Fruit fly (Drosophila melanogaster) whole organism, prepupa: ENCODE measurements around the gene CG3982.

Source experiments
- CG11902 ChIP-seq: fragments of 200-800 bp; sonication (Bioruptor generic); optimal IDR thresholded peaks from 3 replicates; lab custom pipeline; 2016; ENCODE audit warnings: missing biosample characterization, missing genetic modification characterization
- CG3919 ChIP-seq: fragments of 200-800 bp; sonication (Bioruptor generic); optimal IDR thresholded peaks from 3 replicates; lab custom pipeline; 2016; ENCODE audit warnings: missing biosample characterization, missing genetic modification characterization
- CG6276 ChIP-seq: fragments of 200-800 bp; sonication (Bioruptor generic); optimal IDR thresholded peaks from 2 replicates; lab custom pipeline; 2017; ENCODE audit warnings: missing biosample characterization, mild to moderate bottlenecking, missing genetic modification characterization
- CG6854 ChIP-seq: fragments of 200-800 bp; sonication (Bioruptor generic); optimal IDR thresholded peaks from 2 replicates; lab custom pipeline; 2017; ENCODE audit warnings: missing biosample characterization, mild to moderate bottlenecking, missing genetic modification characterization
- CG8119 ChIP-seq: fragments of 200-800 bp; sonication (Bioruptor generic); IDR thresholded peaks from 3 replicates; pipeline ENCODE4 v1.3.6; 2022; ENCODE audit warnings: missing biosample characterization, missing genetic modification characterization
- Gug ChIP-seq: fragments of 200-800 bp; sonication (Bioruptor generic); IDR thresholded peaks from 2 replicates; pipeline ENCODE4 v1.3.6; 2022; ENCODE audit warnings: missing biosample characterization, missing genetic modification characterization
- Hr39 ChIP-seq: fragments of 200-800 bp; sonication (Bioruptor generic); optimal IDR thresholded peaks from 2 replicates; lab custom pipeline; 2016; ENCODE audit warnings: missing biosample characterization, missing genetic modification characterization
- Met ChIP-seq: fragments of 200-800 bp; sonication (Bioruptor generic); optimal IDR thresholded peaks from 3 replicates; lab custom pipeline; 2016; ENCODE audit warnings: missing biosample characterization, missing genetic modification characterization
- fkh ChIP-seq: fragments of 200-800 bp; sonication (Bioruptor generic); optimal IDR thresholded peaks from 3 replicates; lab custom pipeline; 2017; ENCODE audit warnings: missing biosample characterization, mild to moderate bottlenecking, missing genetic modification characterization, moderate library complexity
- net ChIP-seq: fragments of 200-800 bp; sonication (Bioruptor generic); optimal IDR thresholded peaks from 3 replicates; lab custom pipeline; 2016; ENCODE audit warnings: missing biosample characterization, missing genetic modification characterization
- salr ChIP-seq, 2 experiments: fragments of 200-800 bp; sonication (Bioruptor generic); optimal IDR thresholded peaks; 3 replicates each; lab custom pipeline; 2016 to 2018; ENCODE audit warnings: missing biosample characterization in 2 of 2, missing genetic modification characterization in 2 of 2, mild to moderate bottlenecking in 1 of 2
- ss ChIP-seq, 2 experiments: fragments of 200-800 bp; sonication (Bioruptor generic); optimal IDR thresholded peaks; 2 replicates in 1 of 2; 3 replicates in 1 of 2; lab custom pipeline; 2017 to 2018; ENCODE audit warnings: mild to moderate bottlenecking in 2 of 2, missing biosample characterization in 2 of 2, missing genetic modification characterization in 2 of 2, moderate library complexity in 1 of 2
- vri ChIP-seq: fragments of 200-800 bp; sonication (Bioruptor generic); optimal IDR thresholded peaks from 3 replicates; lab custom pipeline; 2016; ENCODE audit warnings: missing biosample characterization, mild to moderate bottlenecking, missing genetic modification characterization

- TF ChIP-seq CG3919 (GFP tag; lab: Kevin White, UChicago) (no peak), Gug (no peak), CG11902 (no peak), fkh (GFP tag; lab: Kevin White, UChicago) (no peak), salr (GFP tag; optimal IDR thresholded peaks at IDR 0.05; lab: Kevin White, UChicago) (no peak), net (GFP tag; lab: Kevin White, UChicago) (no peak), vri (GFP tag; lab: Kevin White, UChicago) (no peak), CG6854 (GFP tag; lab: Kevin White, UChicago) (no peak), Met (GFP tag; lab: Kevin White, UChicago) (no peak), Hr39 (GFP tag; lab: Kevin White, UChicago) (no peak), CG8119 (GFP tag; lab: Robert Waterston, UW) (no peak), ss (GFP tag; optimal IDR thresholded peaks at IDR 0.05; lab: Kevin White, UChicago) (no peak), CG6276 (GFP tag; lab: Kevin White, UChicago) (no peak)
Measured at dm6 chr3L:9404497-9404896, 12.7 kb downstream of the CG3982 start, which contains the start of gene Cpr67B.
